Worm (Caenorhabditis elegans) whole organism, mixed stage, embryonic: Measurements from ENCODE around the gene fis-2.
"Not testable (repeated sequence)": the region's sequence is repeated elsewhere in the genome, so short reads cannot be mapped to it uniquely, and the experiment has no call there.

Experiments
- M03D4.4 ChIP-seq: sonication (generic microtip); optimal IDR thresholded peaks from 2 replicates; lab custom pipeline; 2017; ENCODE audit warnings: mild to moderate bottlenecking, missing genetic modification characterization, missing compliant biosample characterization
- ceh-39 ChIP-seq: fragments of 150-350 bp; optimal IDR thresholded peaks from 2 replicates; lab custom pipeline; 2014; ENCODE audit warnings: missing biosample characterization, missing genetic modification characterization
- ceh-43 ChIP-seq: fragments of 200-800 bp; sonication (Bioruptor generic); optimal IDR thresholded peaks from 2 replicates; lab custom pipeline; 2018; ENCODE audit warnings: mild to moderate bottlenecking, missing genetic modification characterization, moderate library complexity, missing compliant biosample characterization
- ces-1 ChIP-seq: fragments of 150-350 bp; optimal IDR thresholded peaks from 2 replicates; lab custom pipeline; 2014; ENCODE audit warnings: missing biosample characterization, missing genetic modification reagents, missing genetic modification characterization
- cnd-1 ChIP-seq: fragments of 200-800 bp; sonication (Bioruptor generic); optimal IDR thresholded peaks from 2 replicates; lab custom pipeline; 2018; ENCODE audit warnings: mild to moderate bottlenecking, missing genetic modification characterization, missing compliant biosample characterization
- drap-1 ChIP-seq: fragments of 200-800 bp; sonication (Bioruptor generic); optimal IDR thresholded peaks from 3 replicates; lab custom pipeline; 2018; ENCODE audit warnings: mild to moderate bottlenecking, missing genetic modification characterization, missing compliant biosample characterization
- elt-1 ChIP-seq: sonication (generic microtip); optimal IDR thresholded peaks from 2 replicates; lab custom pipeline; 2017; ENCODE audit warnings: missing genetic modification characterization, mild to moderate bottlenecking, missing compliant biosample characterization, antibody characterized with exemption, moderate library complexity, borderline replicate concordance; ENCODE audit not compliant: insufficient read depth
- elt-3 ChIP-seq: fragments of 150-350 bp; optimal IDR thresholded peaks from 2 replicates; lab custom pipeline; 2014; ENCODE audit warnings: missing biosample characterization, missing genetic modification characterization
- hlh-1 ChIP-seq: fragments of 150-350 bp; optimal IDR thresholded peaks from 2 replicates; lab custom pipeline; 2014; ENCODE audit warnings: missing biosample characterization, missing genetic modification reagents, missing genetic modification characterization
- lin-32 ChIP-seq: fragments of 200-800 bp; sonication (Bioruptor generic); optimal IDR thresholded peaks from 2 replicates; lab custom pipeline; 2018; ENCODE audit warnings: mild to moderate bottlenecking, missing genetic modification characterization, missing compliant biosample characterization
- mab-5 ChIP-seq: fragments of 150-350 bp; optimal IDR thresholded peaks from 2 replicates; lab custom pipeline; 2014; ENCODE audit warnings: missing biosample characterization, missing genetic modification characterization
- mep-1 ChIP-seq: fragments of 150-350 bp; optimal IDR thresholded peaks from 2 replicates; lab custom pipeline; 2017; ENCODE audit warnings: missing biosample characterization, missing genetic modification reagents, missing genetic modification characterization, inconsistent platforms
- mls-2 ChIP-seq: sonication (generic microtip); optimal IDR thresholded peaks from 2 replicates; lab custom pipeline; 2016; ENCODE audit warnings: mild to moderate bottlenecking, missing genetic modification characterization, moderate library complexity, missing compliant biosample characterization
- nhr-12 ChIP-seq: fragments of 150-350 bp; optimal IDR thresholded peaks from 2 replicates; lab custom pipeline; 2014; ENCODE audit warnings: missing biosample characterization, missing genetic modification characterization
- nhr-2 ChIP-seq: fragments of 150-350 bp; optimal IDR thresholded peaks from 2 replicates; lab custom pipeline; 2014; ENCODE audit warnings: missing biosample characterization, missing genetic modification characterization
- nhr-237 ChIP-seq: fragments of 150-350 bp; optimal IDR thresholded peaks from 2 replicates; lab custom pipeline; 2014; ENCODE audit warnings: missing biosample characterization, missing genetic modification characterization
- nhr-76 ChIP-seq: sonication (generic microtip); optimal IDR thresholded peaks from 2 replicates; lab custom pipeline; 2017; ENCODE audit warnings: missing biosample characterization, missing genetic modification characterization
- pha-4 ChIP-seq: fragments of 150-350 bp; optimal IDR thresholded peaks from 2 replicates; lab custom pipeline; 2018; ENCODE audit warnings: missing biosample characterization, missing genetic modification reagents, missing genetic modification characterization
- sem-2 ChIP-seq: fragments of 200-800 bp; sonication (Bioruptor generic); optimal IDR thresholded peaks from 2 replicates; lab custom pipeline; 2018; ENCODE audit warnings: mild to moderate bottlenecking, missing genetic modification characterization, missing compliant biosample characterization
- snpc-4 ChIP-seq: fragments of 150-350 bp; optimal IDR thresholded peaks from 2 replicates; lab custom pipeline; 2014; ENCODE audit warnings: missing biosample characterization, missing genetic modification characterization
- sptf-1 ChIP-seq: sonication (generic microtip); optimal IDR thresholded peaks from 2 replicates; lab custom pipeline; 2017; ENCODE audit warnings: mild to moderate bottlenecking, missing genetic modification characterization, moderate library complexity, missing compliant biosample characterization
- tbx-8 ChIP-seq: fragments of 200-800 bp; sonication (Bioruptor generic); optimal IDR thresholded peaks from 2 replicates; lab custom pipeline; 2018; ENCODE audit warnings: mild to moderate bottlenecking, missing genetic modification characterization, moderate library complexity, missing compliant biosample characterization
- unc-120 ChIP-seq: sonication (generic microtip); optimal IDR thresholded peaks from 2 replicates; lab custom pipeline; 2017; ENCODE audit warnings: missing genetic modification characterization, missing compliant biosample characterization; ENCODE audit not compliant: poor library complexity, severe bottlenecking
- unc-62 ChIP-seq: fragments of 150-350 bp; optimal IDR thresholded peaks from 2 replicates; lab custom pipeline; 2014; ENCODE audit warnings: missing biosample characterization, missing genetic modification reagents, missing genetic modification characterization
- zip-8 ChIP-seq: fragments of 150-350 bp; optimal IDR thresholded peaks from 2 replicates; lab custom pipeline; 2014; ENCODE audit warnings: missing biosample characterization, missing genetic modification characterization

Gene fis-2

ce11 chrX:8321811-8322210 is 36.8 kb upstream of the fis-2 start, which contains the start of gene abu-9:
abu-9 (plus strand) TSS chrX:8322111.
- not testable (repeated sequence) for TF ChIP-seq snpc-4 (tag; lab: Kevin White, UChicago); nhr-2; ceh-43 (GFP tag; lab: Kevin White, UChicago)

- TF ChIP-seq snpc-4 (tag; lab: Kevin White, UChicago), result no peak
- no peak for TF ChIP-seq ces-1
- no peak for TF ChIP-seq lin-32 (GFP tag; lab: Kevin White, UChicago)
- no peak for TF ChIP-seq M03D4.4 (tag; lab: Kevin White, UChicago)
- TF ChIP-seq ceh-43 (GFP tag; lab: Kevin White, UChicago), result no peak
- no peak for TF ChIP-seq unc-120
- TF ChIP-seq sptf-1 (tag; lab: Kevin White, UChicago), result no peak
- no peak for TF ChIP-seq tbx-8 (GFP tag; lab: Kevin White, UChicago)
- TF ChIP-seq ceh-39 (tag; lab: Kevin White, UChicago), result no peak
- no peak for TF ChIP-seq elt-1 (tag; lab: Kevin White, UChicago)
- TF ChIP-seq unc-62, result no peak
- TF ChIP-seq zip-8 (tag; lab: Kevin White, UChicago), result no peak
- TF ChIP-seq nhr-237 (tag; lab: Kevin White, UChicago), result no peak
- TF ChIP-seq, all 35 proteins: peak for 0
Observed at ce11 chrX:8320889-8321288, 35.9 kb upstream of the fis-2 start, which contains the start of gene pqn-57. pqn-57 (minus strand) TSS chrX:8320989.

- TF ChIP-seq elt-1 (tag; lab: Kevin White, UChicago), result no peak
- TF ChIP-seq nhr-237 (tag; lab: Kevin White, UChicago), result no peak
- TF ChIP-seq zip-8 (tag; lab: Kevin White, UChicago), result no peak
- no peak for TF ChIP-seq ces-1
- no peak for TF ChIP-seq sem-2 (GFP tag; lab: Kevin White, UChicago)
- no peak for TF ChIP-seq cnd-1 (tag; lab: Kevin White, UChicago)
- TF ChIP-seq pha-4 (tag; lab: Kevin White, UChicago), result no peak
- TF ChIP-seq mab-5 (tag; lab: Kevin White, UChicago), result no peak
Observed at ce11 chrX:8318950-8319349, 33.9 kb upstream of the fis-2 start, which contains the start of gene srh-11. srh-11 (minus strand) TSS chrX:8319050.

ce11 chrX:8311590-8311989 is 26.6 kb upstream of the fis-2 start:
- peak; percentile 97 for TF ChIP-seq ces-1
- TF ChIP-seq elt-1 (tag; lab: Kevin White, UChicago), result no peak
- TF ChIP-seq hlh-1, result no peak

ce11 chrX:8310747-8311146 is 25.7 kb upstream of the fis-2 start:
- TF ChIP-seq drap-1, result no peak
- TF ChIP-seq ceh-39 (tag; lab: Kevin White, UChicago), result no peak
- no peak for TF ChIP-seq hlh-1
- no peak for TF ChIP-seq mab-5 (tag; lab: Kevin White, UChicago)
- TF ChIP-seq elt-1 (tag; lab: Kevin White, UChicago), result no peak
- no peak for TF ChIP-seq elt-3 (tag; lab: Kevin White, UChicago)
- no peak for TF ChIP-seq nhr-76

ce11 chrX:8308491-8308890 is 23.5 kb upstream of the fis-2 start:
- TF ChIP-seq ces-1 (peak; percentile 75), elt-1 (tag; lab: Kevin White, UChicago) (no peak)
- TF ChIP-seq, all 35 proteins: peak for 1

- TF ChIP-seq drap-1 (no peak), mep-1 (no peak), ceh-39 (tag; lab: Kevin White, UChicago) (no peak)
- TF ChIP-seq, all 35 proteins: peak for 0
Observed at ce11 chrX:8307600-8307999, 22.6 kb upstream of the fis-2 start, which contains the start of gene R09F10.5. R09F10.5 (minus strand) TSS chrX:8307700.

ce11 chrX:8302803-8303202 is 17.8 kb upstream of the fis-2 start:
- no peak for TF ChIP-seq mls-2 (tag; lab: Kevin White, UChicago)
- TF ChIP-seq unc-62, result no peak
- TF ChIP-seq tbx-8 (GFP tag; lab: Kevin White, UChicago), result no peak
- no peak for TF ChIP-seq nhr-12
- TF ChIP-seq unc-120, result no peak
- no peak for TF ChIP-seq mep-1
- TF ChIP-seq zip-8 (tag; lab: Kevin White, UChicago), result no peak
